Fruit fly (Drosophila melanogaster) whole organism, embryonic: Measurements from ENCODE around the gene Ran-like.
A peak's percentile ranks its signal among the peaks of the same experiment; 100 is the strongest.

Experiments
- Aef1 ChIP-seq: fragments of 200-800 bp; sonication (Bioruptor generic); IDR thresholded peaks from 3 replicates; pipeline ENCODE4 v1.3.6; 2022; ENCODE audit warnings: missing biosample characterization, missing genetic modification characterization
- Awh ChIP-seq: fragments of 200-800 bp; sonication (Bioruptor generic); IDR thresholded peaks from 2 replicates; pipeline ENCODE4, ENCODE4 v1.3.6; 2022; ENCODE audit warnings: missing biosample characterization, missing genetic modification characterization
- B-H2 ChIP-seq: fragments of 200-800 bp; sonication (Bioruptor generic); optimal IDR thresholded peaks from 2 replicates; lab custom pipeline; 2018; ENCODE audit warnings: missing biosample characterization, mild to moderate bottlenecking, missing genetic modification characterization
- CG11093 ChIP-seq: fragments of 200-800 bp; sonication (Bioruptor generic); IDR thresholded peaks from 3 replicates; pipeline ENCODE4 v1.3.6; 2022; ENCODE audit warnings: missing biosample characterization, missing genetic modification characterization
- CG11723 ChIP-seq: fragments of 200-800 bp; sonication (Bioruptor generic); optimal IDR thresholded peaks from 2 replicates; lab custom pipeline; 2017; ENCODE audit warnings: missing biosample characterization, mild to moderate bottlenecking, missing genetic modification characterization
- CG12659 ChIP-seq: fragments of 200-800 bp; sonication (Bioruptor generic); optimal IDR thresholded peaks from 3 replicates; lab custom pipeline; 2017; ENCODE audit warnings: mild to moderate bottlenecking, missing biosample characterization, missing genetic modification reagents, missing genetic modification characterization
- CG13123 ChIP-seq: fragments of 200-800 bp; sonication (Bioruptor generic); optimal IDR thresholded peaks from 2 replicates; lab custom pipeline; 2016; ENCODE audit warnings: missing biosample characterization, missing genetic modification characterization
- CG14965 ChIP-seq: fragments of 200-800 bp; sonication (Bioruptor generic); optimal IDR thresholded peaks from 2 replicates; lab custom pipeline; 2016; ENCODE audit warnings: missing biosample characterization, missing genetic modification characterization, borderline replicate concordance
- CG15696 ChIP-seq: fragments of 200-800 bp; sonication (Bioruptor generic); optimal IDR thresholded peaks from 2 replicates; lab custom pipeline; 2019; ENCODE audit warnings: missing biosample characterization, mild to moderate bottlenecking, missing genetic modification characterization, moderate library complexity
- CG17186 ChIP-seq: fragments of 200-800 bp; sonication (Bioruptor generic); optimal IDR thresholded peaks from 3 replicates; lab custom pipeline; 2017; ENCODE audit warnings: missing biosample characterization, missing genetic modification reagents, missing genetic modification characterization
- CG17359 ChIP-seq: fragments of 200-800 bp; sonication (Bioruptor generic); optimal IDR thresholded peaks from 3 replicates; lab custom pipeline; 2018; ENCODE audit warnings: missing biosample characterization, mild to moderate bottlenecking, missing genetic modification characterization, moderate library complexity
- CG18011 ChIP-seq: fragments of 200-800 bp; sonication (Bioruptor generic); optimal IDR thresholded peaks from 2 replicates; lab custom pipeline; 2017; ENCODE audit warnings: missing biosample characterization, missing genetic modification characterization, mild to moderate bottlenecking, moderate library complexity, missing genotype
- CG31224 ChIP-seq: fragments of 200-800 bp; sonication (Bioruptor generic); IDR thresholded peaks from 2 replicates; pipeline ENCODE4 v1.3.6; 2022; ENCODE audit warnings: missing biosample characterization, missing genetic modification characterization
- CG3163 ChIP-seq: fragments of 200-800 bp; sonication (Bioruptor generic); optimal IDR thresholded peaks from 3 replicates; lab custom pipeline; 2016; ENCODE audit warnings: missing biosample characterization, missing genetic modification characterization
- CG42726 ChIP-seq: fragments of 200-800 bp; sonication (Bioruptor generic); IDR thresholded peaks from 2 replicates; pipeline ENCODE4 v1.3.6; 2022; ENCODE audit warnings: missing biosample characterization, missing genetic modification characterization; ENCODE audit not compliant: partially characterized antibody
- CG4404 ChIP-seq: fragments of 200-800 bp; sonication (Bioruptor generic); IDR thresholded peaks from 2 replicates; pipeline ENCODE4 v1.3.6; 2022; ENCODE audit warnings: missing biosample characterization, missing genetic modification characterization
- CG6175 ChIP-seq: fragments of 200-800 bp; sonication (Bioruptor generic); IDR thresholded peaks from 3 replicates; pipeline ENCODE4 v1.3.6; 2022; ENCODE audit warnings: missing biosample characterization, missing genetic modification characterization
- CG9797 ChIP-seq: fragments of 200-800 bp; sonication (Bioruptor generic); optimal IDR thresholded peaks from 3 replicates; lab custom pipeline; 2018; ENCODE audit warnings: missing biosample characterization, mild to moderate bottlenecking, missing genetic modification characterization
- Dbx ChIP-seq: fragments of 200-800 bp; sonication (Bioruptor generic); IDR thresholded peaks from 3 replicates; pipeline ENCODE4 v1.3.6; 2022; ENCODE audit warnings: missing biosample characterization, missing genetic modification characterization
- Doc2 ChIP-seq: fragments of 200-800 bp; sonication (Bioruptor generic); IDR thresholded peaks from 2 replicates; pipeline ENCODE4 v1.3.6; 2022; ENCODE audit warnings: missing biosample characterization, missing genetic modification characterization
- Drgx ChIP-seq: fragments of 200-800 bp; sonication (Bioruptor generic); IDR thresholded peaks from 2 replicates; pipeline ENCODE4 v1.3.6; 2022; ENCODE audit warnings: missing biosample characterization, missing genetic modification characterization
- HLH4C ChIP-seq: fragments of 200-800 bp; sonication (Bioruptor generic); IDR thresholded peaks from 3 replicates; pipeline ENCODE4 v1.3.6; 2022; ENCODE audit warnings: missing biosample characterization, missing genetic modification characterization; ENCODE audit not compliant: partially characterized antibody
- Pdp1 ChIP-seq, 2 experiments: fragments of 200-800 bp; sonication (Bioruptor generic); optimal IDR thresholded peaks; 3 replicates each; lab custom pipeline; 2016; ENCODE audit warnings: missing biosample characterization in 2 of 2, missing genetic modification characterization in 2 of 2, mild to moderate bottlenecking in 1 of 2, moderate library complexity in 1 of 2
- Rx ChIP-seq: fragments of 200-800 bp; sonication (Bioruptor generic); IDR thresholded peaks from 2 replicates; pipeline ENCODE4 v1.3.6; 2022; ENCODE audit warnings: missing biosample characterization, missing genetic modification characterization
- Stat92E ChIP-seq, 3 experiments: fragments of >200 bp in 2 of 3; fragments of 200-800 bp in 1 of 3; sonication (Bioruptor generic) in 1 of 3; optimal IDR thresholded peaks; 2 replicates each; lab custom pipeline; 2017 to 2019; ENCODE audit warnings: missing biosample characterization in 3 of 3, missing genetic modification characterization in 3 of 3, mild to moderate bottlenecking in 1 of 3, moderate library complexity in 1 of 3
- al ChIP-seq: fragments of 200-800 bp; sonication (Bioruptor generic); IDR thresholded peaks from 2 replicates; pipeline ENCODE4 v1.3.6; 2022; ENCODE audit warnings: missing biosample characterization, missing genetic modification characterization
- ash1 ChIP-seq: fragments of 200-800 bp; sonication (Bioruptor generic); optimal IDR thresholded peaks from 2 replicates; lab custom pipeline; 2018; ENCODE audit warnings: missing biosample characterization, mild to moderate bottlenecking, missing genetic modification characterization
- bbx ChIP-seq: fragments of 200-800 bp; sonication (Bioruptor generic); IDR thresholded peaks from 2 replicates; pipeline ENCODE4 v1.3.6; 2022; ENCODE audit warnings: missing biosample characterization, missing genetic modification characterization; ENCODE audit not compliant: partially characterized antibody
- bcd ChIP-seq: fragments of 200-800 bp; sonication (Bioruptor generic); optimal IDR thresholded peaks from 2 replicates; lab custom pipeline; 2017; ENCODE audit warnings: missing biosample characterization, mild to moderate bottlenecking, missing genetic modification characterization
- chn ChIP-seq: fragments of 200-800 bp; sonication (Bioruptor generic); optimal IDR thresholded peaks from 2 replicates; lab custom pipeline; 2016; ENCODE audit warnings: missing biosample characterization, missing genetic modification characterization
- crol ChIP-seq: fragments of 200-800 bp; sonication (Bioruptor generic); IDR thresholded peaks from 2 replicates; pipeline ENCODE4 v1.3.6; 2022; ENCODE audit warnings: missing biosample characterization, missing genetic modification characterization
- esg ChIP-seq: fragments of 200-800 bp; sonication (Bioruptor generic); conservative IDR thresholded peaks from 2 replicates; pipeline ENCODE4 v1.3.6; 2022; ENCODE audit warnings: missing biosample characterization, missing genetic modification characterization
- fd3F ChIP-seq: fragments of 200-800 bp; sonication (Bioruptor generic); optimal IDR thresholded peaks from 2 replicates; lab custom pipeline; 2018; ENCODE audit warnings: missing biosample characterization, mild to moderate bottlenecking, missing genetic modification characterization, moderate library complexity
- gcm ChIP-seq: fragments of 200-800 bp; sonication (Bioruptor generic); optimal IDR thresholded peaks from 2 replicates; lab custom pipeline; 2019; ENCODE audit warnings: missing biosample characterization, mild to moderate bottlenecking, missing genetic modification characterization, moderate library complexity
- gcm2 ChIP-seq: fragments of 200-800 bp; sonication (Bioruptor generic); optimal IDR thresholded peaks from 2 replicates; lab custom pipeline; 2016; ENCODE audit warnings: missing biosample characterization, missing genetic modification characterization
- gfzf ChIP-seq: fragments of 200-800 bp; sonication (Bioruptor generic); optimal IDR thresholded peaks from 2 replicates; lab custom pipeline; 2016; ENCODE audit warnings: missing biosample characterization, mild to moderate bottlenecking, missing genetic modification characterization, moderate library complexity
- grau ChIP-seq: fragments of 200-800 bp; optimal IDR thresholded peaks from 3 replicates; lab custom pipeline; 2019; ENCODE audit warnings: missing biosample characterization, mild to moderate bottlenecking, missing genetic modification characterization, moderate library complexity
- gsb ChIP-seq: fragments of 200-800 bp; sonication (Bioruptor generic); IDR thresholded peaks from 2 replicates; pipeline ENCODE4 v1.3.6; 2022; ENCODE audit warnings: missing biosample characterization, missing genetic modification characterization
- gsb-n ChIP-seq: fragments of 200-800 bp; sonication (Bioruptor generic); optimal IDR thresholded peaks from 3 replicates; lab custom pipeline; 2018; ENCODE audit warnings: missing biosample characterization, mild to moderate bottlenecking, missing genetic modification characterization
- gt ChIP-seq: fragments of 200-800 bp; sonication (Bioruptor generic); IDR thresholded peaks from 2 replicates; pipeline ENCODE4 v1.3.6; 2022; ENCODE audit warnings: missing biosample characterization, missing genetic modification characterization
- insv ChIP-seq, 2 experiments: fragments of 200-800 bp; sonication (Bioruptor generic); optimal IDR thresholded peaks; 3 replicates each; lab custom pipeline; 2016 to 2018; ENCODE audit warnings: missing biosample characterization in 2 of 2, missing genetic modification characterization in 2 of 2
- inv ChIP-seq: fragments of 200-800 bp; sonication (Bioruptor generic); IDR thresholded peaks from 2 replicates; pipeline ENCODE4 v1.3.6; 2022; ENCODE audit warnings: missing biosample characterization, missing genetic modification characterization; ENCODE audit not compliant: partially characterized antibody
- kay ChIP-seq: fragments of 200-800 bp; sonication (Bioruptor generic); optimal IDR thresholded peaks from 2 replicates; lab custom pipeline; 2016; ENCODE audit warnings: missing biosample characterization, missing genetic modification characterization
- nau ChIP-seq: fragments of 200-800 bp; sonication (Bioruptor generic); optimal IDR thresholded peaks from 3 replicates; lab custom pipeline; 2017; ENCODE audit warnings: missing biosample characterization, mild to moderate bottlenecking, missing genetic modification characterization, missing genetic modification reagents
- org-1 ChIP-seq: fragments of 200-800 bp; sonication (Bioruptor generic); optimal IDR thresholded peaks from 2 replicates; lab custom pipeline; 2017; ENCODE audit warnings: missing biosample characterization, missing genetic modification characterization
- peb ChIP-seq: fragments of 200-800 bp; sonication (Bioruptor generic); IDR thresholded peaks from 2 replicates; pipeline ENCODE4 v1.3.6; 2022; ENCODE audit warnings: missing biosample characterization, missing genetic modification characterization
- ssp ChIP-seq: fragments of 200-800 bp; sonication (Bioruptor generic); IDR thresholded peaks from 2 replicates; pipeline ENCODE4 v1.3.6; 2022; ENCODE audit warnings: missing biosample characterization, missing genetic modification characterization
- tll ChIP-seq, 2 experiments: fragments of 200-800 bp in 1 of 2; fragments of >200 bp in 1 of 2; sonication (Bioruptor generic) in 1 of 2; optimal IDR thresholded peaks; 2 replicates each; lab custom pipeline; 2017 to 2019; ENCODE audit warnings: missing biosample characterization in 2 of 2, missing genetic modification characterization in 2 of 2, mild to moderate bottlenecking in 1 of 2, moderate library complexity in 1 of 2
- unc-4 ChIP-seq: fragments of 200-800 bp; sonication (Bioruptor generic); IDR thresholded peaks from 2 replicates; pipeline ENCODE4 v1.3.6; 2022; ENCODE audit warnings: missing biosample characterization, missing genetic modification characterization; ENCODE audit not compliant: partially characterized antibody

Gene Ran-like

DNA sequence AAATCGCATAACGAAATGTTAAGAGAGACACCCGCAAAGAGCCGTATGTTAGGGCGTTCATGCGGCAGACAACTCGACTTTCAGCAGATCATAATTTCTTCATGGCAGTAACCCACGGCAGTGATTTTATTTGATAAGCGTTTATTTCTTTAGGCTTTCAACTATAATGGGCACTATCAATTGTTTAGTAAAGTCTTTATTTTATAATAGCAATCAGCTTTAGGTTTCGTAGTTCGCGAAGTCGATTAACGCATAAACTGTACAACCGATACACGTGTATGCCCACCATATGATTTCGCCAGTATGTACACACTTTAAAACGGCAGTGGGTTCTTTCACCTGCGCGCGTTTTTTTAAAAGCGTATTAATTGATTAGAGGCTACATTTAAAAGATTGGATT is 23.0 kb upstream of the Ran-like start, which contains the start of gene CG7841 (continued):
- TF ChIP-seq HLH4C (no peak), CG3163 (peak; percentile 88), Pdp1 (GFP tag; optimal IDR thresholded peaks at IDR 0.05; lab: Kevin White, UChicago) (peak; percentile 93 to 97), peb (peak; percentile 79), bbx (no peak), tll (GFP tag; optimal IDR thresholded peaks at IDR 0.05; lab: Kevin White, UChicago) (peak in 1 of 2 experiments; percentile 5), bcd (GFP tag; lab: Kevin White, UChicago) (peak; percentile 96), al (GFP tag; lab: Robert Waterston, UW) (peak; percentile 88), gsb (GFP tag; lab: Robert Waterston, UW) (peak; percentile 88), org-1 (GFP tag; lab: Kevin White, UChicago) (peak; percentile 97), gcm (GFP tag; lab: Kevin White, UChicago) (peak; percentile 99), nau (peak; percentile 96), CG9797 (GFP tag; lab: Kevin White, UChicago) (peak; percentile 66), unc-4 (GFP tag; lab: Robert Waterston, UW) (no peak), Dbx (GFP tag; lab: Robert Waterston, UW) (peak; percentile 95), CG15696 (tag; lab: Kevin White, UChicago) (peak; percentile 98), CG31224 (GFP tag; lab: Robert Waterston, UW) (peak; percentile 89), CG42726 (GFP tag; lab: Robert Waterston, UW) (0 out of 2 replicates have a peak, but pooled peaks have one; percentile 4), Awh (GFP tag; lab: Robert Waterston, UW) (peak; percentile 97), ash1 (GFP tag; lab: Kevin White, UChicago) (peak; percentile 95), esg (GFP tag; lab: Robert Waterston, UW) (peak; percentile 94), CG17186 (GFP tag; lab: Kevin White, UChicago) (peak; percentile 85), Stat92E (GFP tag; optimal IDR thresholded peaks at IDR 0.05; lab: Kevin White, UChicago) (peak in 1 of 3 experiments; percentile 95), grau (peak; percentile 98), Drgx (peak; percentile 98), CG11093 (peak; percentile 79; the same call in 2 of the 3 replicates), CG4404 (no peak), gcm2 (GFP tag; lab: Kevin White, UChicago) (peak; percentile 96), Aef1 (GFP tag; lab: Robert Waterston, UW) (peak; percentile 89), insv (GFP tag; optimal IDR thresholded peaks at IDR 0.05; lab: Kevin White, UChicago) (peak; percentile 44 to 83), CG17359 (tag; lab: Kevin White, UChicago) (peak; percentile 98), Doc2 (GFP tag; lab: Robert Waterston, UW) (no peak), inv (GFP tag; lab: Robert Waterston, UW) (no peak), CG11723 (GFP tag; lab: Kevin White, UChicago) (peak; percentile 97), B-H2 (GFP tag; lab: Kevin White, UChicago) (peak; percentile 99), kay (peak; percentile 93), CG18011 (GFP tag; lab: Kevin White, UChicago) (peak; percentile 91), ssp (GFP tag; lab: Robert Waterston, UW) (no peak), CG6175 (no peak; the same call in 1 of the 3 replicates), CG13123 (GFP tag; lab: Kevin White, UChicago) (peak; percentile 91), gt (GFP tag; lab: Robert Waterston, UW) (peak; percentile 66), Rx (no peak; the same call in none of the 2 replicates), CG14965 (GFP tag; lab: Kevin White, UChicago) (peak; percentile 84), gsb-n (tag; lab: Kevin White, UChicago) (peak; percentile 98), chn (GFP tag; lab: Kevin White, UChicago) (peak; percentile 97), gfzf (GFP tag; lab: Kevin White, UChicago) (peak; percentile 29), fd3F (GFP tag; lab: Kevin White, UChicago) (peak; percentile 96), CG12659 (GFP tag; lab: Kevin White, UChicago) (peak; percentile 99), crol (GFP tag; lab: Robert Waterston, UW) (peak; percentile 58; the same call in 1 of the 2 replicates)
